Fruit fly (Drosophila melanogaster) whole organism, embryonic: Measurements from ENCODE around the gene CG42541.
A peak's percentile ranks its signal among the peaks of the same experiment; 100 is the strongest.

ENCODE experiments used
- Awh ChIP-seq: fragments of 200-800 bp; sonication (Bioruptor generic); IDR thresholded peaks from 2 replicates; pipeline ENCODE4, ENCODE4 v1.3.6; 2022; ENCODE audit warnings: missing biosample characterization, missing genetic modification characterization
- CG10147 ChIP-seq: fragments of 200-800 bp; sonication (Bioruptor generic); optimal IDR thresholded peaks from 2 replicates; lab custom pipeline; 2019; ENCODE audit warnings: missing biosample characterization, mild to moderate bottlenecking, missing genetic modification characterization, moderate library complexity
- CG10209 ChIP-seq: fragments of 200-800 bp; sonication (Bioruptor generic); optimal IDR thresholded peaks from 3 replicates; lab custom pipeline; 2017; ENCODE audit warnings: missing biosample characterization, mild to moderate bottlenecking, missing genetic modification characterization, missing genetic modification reagents
- CG10654 ChIP-seq: fragments of 200-800 bp; sonication (Bioruptor generic); optimal IDR thresholded peaks from 2 replicates; lab custom pipeline; 2016; ENCODE audit warnings: missing biosample characterization, missing genetic modification characterization
- CG10979 ChIP-seq: fragments of 200-800 bp; sonication (Bioruptor generic); optimal IDR thresholded peaks from 2 replicates; lab custom pipeline; 2018; ENCODE audit warnings: missing biosample characterization, mild to moderate bottlenecking, missing genetic modification characterization, moderate library complexity
- CG11247 ChIP-seq: fragments of 200-800 bp; sonication (Bioruptor generic); IDR thresholded peaks from 2 replicates; pipeline ENCODE4 v1.3.6; 2022; ENCODE audit warnings: missing biosample characterization, missing genetic modification characterization
- CG11456 ChIP-seq: fragments of 200-800 bp; sonication (Bioruptor generic); IDR thresholded peaks from 3 replicates; pipeline ENCODE4 v1.3.6; 2022; ENCODE audit warnings: missing biosample characterization, missing genetic modification characterization
- CG12219 ChIP-seq: fragments of 200-800 bp; sonication (Bioruptor generic); optimal IDR thresholded peaks from 3 replicates; lab custom pipeline; 2018; ENCODE audit warnings: missing biosample characterization, mild to moderate bottlenecking, missing genetic modification characterization
- CG13775 ChIP-seq: fragments of 200-800 bp; sonication (Bioruptor generic); optimal IDR thresholded peaks from 3 replicates; lab custom pipeline; 2017; ENCODE audit warnings: missing biosample characterization, mild to moderate bottlenecking, missing genetic modification characterization
- CG17359 ChIP-seq: fragments of 200-800 bp; sonication (Bioruptor generic); optimal IDR thresholded peaks from 3 replicates; lab custom pipeline; 2018; ENCODE audit warnings: missing biosample characterization, mild to moderate bottlenecking, missing genetic modification characterization, moderate library complexity
- CG17568 ChIP-seq: fragments of 200-800 bp; sonication (Bioruptor generic); optimal IDR thresholded peaks from 2 replicates; lab custom pipeline; 2018; ENCODE audit warnings: missing biosample characterization, mild to moderate bottlenecking, missing genetic modification characterization, moderate library complexity
- CG18262 ChIP-seq: fragments of 200-800 bp; optimal IDR thresholded peaks from 3 replicates; lab custom pipeline; 2019; ENCODE audit warnings: missing biosample characterization, mild to moderate bottlenecking, missing genetic modification characterization, moderate library complexity
- CG18619 ChIP-seq: fragments of 200-800 bp; sonication (Bioruptor generic); optimal IDR thresholded peaks from 3 replicates; lab custom pipeline; 2017; ENCODE audit warnings: missing biosample characterization, mild to moderate bottlenecking, missing genetic modification characterization
- CG2678 ChIP-seq: fragments of 200-800 bp; sonication (Bioruptor generic); optimal IDR thresholded peaks from 3 replicates; lab custom pipeline; 2019; ENCODE audit warnings: missing biosample characterization, mild to moderate bottlenecking, missing genetic modification characterization, moderate library complexity
- CG30403 ChIP-seq: fragments of 200-800 bp; sonication (Bioruptor generic); optimal IDR thresholded peaks from 3 replicates; lab custom pipeline; 2016; ENCODE audit warnings: missing biosample characterization, missing genetic modification characterization
- CG31441 ChIP-seq: fragments of 200-800 bp; sonication (Bioruptor generic); IDR thresholded peaks from 2 replicates; pipeline ENCODE4 v1.3.6; 2022; ENCODE audit warnings: missing biosample characterization, missing genetic modification characterization
- CG3847 ChIP-seq: fragments of 200-800 bp; sonication (Bioruptor generic); IDR thresholded peaks from 2 replicates; pipeline ENCODE4 v1.3.6; 2022; ENCODE audit warnings: missing biosample characterization, missing genetic modification characterization
- CG4282 ChIP-seq: fragments of 200-800 bp; sonication (Bioruptor generic); optimal IDR thresholded peaks from 2 replicates; lab custom pipeline; 2016; ENCODE audit warnings: missing biosample characterization, missing genetic modification characterization
- CG6175 ChIP-seq: fragments of 200-800 bp; sonication (Bioruptor generic); IDR thresholded peaks from 3 replicates; pipeline ENCODE4 v1.3.6; 2022; ENCODE audit warnings: missing biosample characterization, missing genetic modification characterization
- D19A ChIP-seq: fragments of 200-800 bp; optimal IDR thresholded peaks from 3 replicates; lab custom pipeline; 2019; ENCODE audit warnings: missing biosample characterization, mild to moderate bottlenecking, missing genetic modification characterization, moderate library complexity
- Dip2 ChIP-seq: fragments of 200-800 bp; sonication (Bioruptor generic); IDR thresholded peaks from 2 replicates; pipeline ENCODE4 v1.3.6; 2022; ENCODE audit warnings: missing biosample characterization, missing genetic modification characterization
- HLH4C ChIP-seq: fragments of 200-800 bp; sonication (Bioruptor generic); IDR thresholded peaks from 3 replicates; pipeline ENCODE4 v1.3.6; 2022; ENCODE audit warnings: missing biosample characterization, missing genetic modification characterization; ENCODE audit not compliant: partially characterized antibody
- Lhr ChIP-seq: fragments of 200-800 bp; sonication (Bioruptor generic); optimal IDR thresholded peaks from 3 replicates; lab custom pipeline; 2017; ENCODE audit warnings: mild to moderate bottlenecking, missing biosample characterization, missing genetic modification reagents, missing genetic modification characterization
- MTF-1 ChIP-seq: fragments of 200-800 bp; sonication (Bioruptor generic); optimal IDR thresholded peaks from 2 replicates; lab custom pipeline; 2018; ENCODE audit warnings: missing biosample characterization, mild to moderate bottlenecking, missing genetic modification characterization, borderline replicate concordance
- NfI ChIP-seq: fragments of 200-800 bp; sonication (Bioruptor generic); optimal IDR thresholded peaks from 3 replicates; lab custom pipeline; 2018; ENCODE audit warnings: missing biosample characterization, mild to moderate bottlenecking, missing genetic modification characterization, moderate library complexity
- Opbp ChIP-seq: fragments of 200-800 bp; sonication (Bioruptor generic); IDR thresholded peaks from 3 replicates; pipeline ENCODE4 v1.3.6; 2022; ENCODE audit warnings: missing biosample characterization, missing genetic modification characterization; ENCODE audit not compliant: partially characterized antibody
- Scr ChIP-seq: fragments of 200-800 bp; sonication (Bioruptor generic); IDR thresholded peaks from 2 replicates; pipeline ENCODE4 v1.3.6; 2022; ENCODE audit warnings: missing biosample characterization, missing genetic modification characterization; ENCODE audit not compliant: partially characterized antibody
- Sox102F ChIP-seq: fragments of 200-800 bp; sonication (Bioruptor generic); optimal IDR thresholded peaks from 2 replicates; lab custom pipeline; 2018; ENCODE audit warnings: missing biosample characterization, mild to moderate bottlenecking, missing genetic modification characterization, moderate library complexity
- Sry-β ChIP-seq: fragments of 200-800 bp; sonication (Bioruptor generic); optimal IDR thresholded peaks from 2 replicates; lab custom pipeline; 2018; ENCODE audit warnings: missing biosample characterization, mild to moderate bottlenecking, missing genetic modification characterization, moderate library complexity
- Xbp1 ChIP-seq: fragments of 200-800 bp; sonication (Bioruptor generic); optimal IDR thresholded peaks from 3 replicates; lab custom pipeline; 2016; ENCODE audit warnings: missing biosample characterization, mild to moderate bottlenecking, missing genetic modification characterization
- ab ChIP-seq: fragments of 200-800 bp; sonication (Bioruptor generic); optimal IDR thresholded peaks from 2 replicates; lab custom pipeline; 2016; ENCODE audit warnings: missing biosample characterization, missing genetic modification characterization
- ase ChIP-seq: fragments of 200-800 bp; sonication (Bioruptor generic); IDR thresholded peaks from 3 replicates; pipeline ENCODE4 v1.3.6; 2022; ENCODE audit warnings: missing biosample characterization, missing genetic modification characterization
- ato ChIP-seq: fragments of 200-800 bp; sonication (Bioruptor generic); IDR thresholded peaks from 2 replicates; pipeline ENCODE4 v1.3.6; 2022; ENCODE audit warnings: missing biosample characterization, missing genetic modification characterization; ENCODE audit not compliant: partially characterized antibody
- bab2 ChIP-seq: fragments of 200-800 bp; sonication (Bioruptor generic); optimal IDR thresholded peaks from 2 replicates; lab custom pipeline; 2016; ENCODE audit warnings: missing biosample characterization, missing genetic modification characterization
- cg ChIP-seq: fragments of 200-800 bp; sonication (Bioruptor generic); optimal IDR thresholded peaks from 3 replicates; lab custom pipeline; 2019; ENCODE audit warnings: missing biosample characterization, mild to moderate bottlenecking, missing genetic modification characterization, moderate library complexity
- danr ChIP-seq: fragments of 200-800 bp; sonication (Bioruptor generic); IDR thresholded peaks from 2 replicates; pipeline ENCODE4 v1.3.6; 2022; ENCODE audit warnings: missing biosample characterization, missing genetic modification characterization
- dysf ChIP-seq: fragments of 200-800 bp; sonication (Bioruptor generic); IDR thresholded peaks from 3 replicates; pipeline ENCODE4 v1.3.6; 2022; ENCODE audit warnings: missing biosample characterization, missing genetic modification characterization
- emc ChIP-seq: fragments of 200-800 bp; sonication (Bioruptor generic); optimal IDR thresholded peaks from 2 replicates; lab custom pipeline; 2016; ENCODE audit warnings: missing biosample characterization, missing genetic modification characterization
- gcm ChIP-seq: fragments of 200-800 bp; sonication (Bioruptor generic); optimal IDR thresholded peaks from 2 replicates; lab custom pipeline; 2019; ENCODE audit warnings: missing biosample characterization, mild to moderate bottlenecking, missing genetic modification characterization, moderate library complexity
- gem ChIP-seq: fragments of 200-800 bp; sonication (Bioruptor generic); optimal IDR thresholded peaks from 2 replicates; lab custom pipeline; 2019; ENCODE audit warnings: missing biosample characterization, mild to moderate bottlenecking, missing genetic modification characterization, moderate library complexity
- kay ChIP-seq: fragments of 200-800 bp; sonication (Bioruptor generic); optimal IDR thresholded peaks from 2 replicates; lab custom pipeline; 2016; ENCODE audit warnings: missing biosample characterization, missing genetic modification characterization
- nerfin-1 ChIP-seq: fragments of 200-800 bp; sonication (Bioruptor generic); optimal IDR thresholded peaks from 3 replicates; lab custom pipeline; 2019; ENCODE audit warnings: missing biosample characterization, mild to moderate bottlenecking, missing genetic modification characterization, moderate library complexity
- peb ChIP-seq: fragments of 200-800 bp; sonication (Bioruptor generic); IDR thresholded peaks from 2 replicates; pipeline ENCODE4 v1.3.6; 2022; ENCODE audit warnings: missing biosample characterization, missing genetic modification characterization
- phol ChIP-seq: fragments of 200-800 bp; sonication (Bioruptor generic); optimal IDR thresholded peaks from 3 replicates; lab custom pipeline; 2018; ENCODE audit warnings: missing biosample characterization, mild to moderate bottlenecking, missing genetic modification characterization, moderate library complexity
- salm ChIP-seq: fragments of 200-800 bp; sonication (Bioruptor generic); optimal IDR thresholded peaks from 2 replicates; lab custom pipeline; 2018; ENCODE audit warnings: missing biosample characterization, mild to moderate bottlenecking, missing genetic modification characterization
- sens ChIP-seq: fragments of 200-800 bp; sonication (Bioruptor generic); peaks from one replicate; lab custom pipeline; 2016; ENCODE audit warnings: missing biosample characterization, missing genetic modification characterization
- seq ChIP-seq: fragments of 200-800 bp; sonication (Bioruptor generic); IDR thresholded peaks from 2 replicates; pipeline ENCODE4 v1.3.6; 2022; ENCODE audit warnings: missing biosample characterization, missing genetic modification characterization
- sisA ChIP-seq: fragments of 200-800 bp; sonication (Bioruptor generic); IDR thresholded peaks from 2 replicates; pipeline ENCODE4 v1.3.6; 2022; ENCODE audit warnings: missing biosample characterization, missing genetic modification characterization
- trh ChIP-seq: fragments of 200-800 bp; sonication (Bioruptor generic); optimal IDR thresholded peaks from 2 replicates; lab custom pipeline; 2016; ENCODE audit warnings: missing biosample characterization, missing genetic modification characterization
- wor ChIP-seq: fragments of 200-800 bp; sonication (Bioruptor generic); IDR thresholded peaks from 2 replicates; pipeline ENCODE4 v1.3.6; 2022; ENCODE audit warnings: missing biosample characterization, missing genetic modification characterization

Gene CG42541

dm6 chrX:3866844-3867457 lies 63.4 kb downstream of the CG42541 start (continued):
- no peak for TF ChIP-seq NfI (GFP tag; lab: Kevin White, UChicago)
- TF ChIP-seq Awh (GFP tag; lab: Robert Waterston, UW): no peak
- TF ChIP-seq sens (GFP tag; lab: Kevin White, UChicago): peak; percentile 77
- TF ChIP-seq CG17359 (tag; lab: Kevin White, UChicago): no peak
- no peak for TF ChIP-seq ase (GFP tag; lab: Robert Waterston, UW)
- TF ChIP-seq salm: no peak
- peak; percentile 13; the same call in 1 of the 2 replicates for TF ChIP-seq CG31441 (GFP tag; lab: Robert Waterston, UW)
- TF ChIP-seq CG3847 (GFP tag; lab: Robert Waterston, UW): no peak
- no peak for TF ChIP-seq Dip2 (GFP tag; lab: Robert Waterston, UW)
- TF ChIP-seq kay (GFP tag; lab: Kevin White, UChicago): no peak
- no peak for TF ChIP-seq trh (GFP tag; lab: Kevin White, UChicago)
- no peak for TF ChIP-seq nerfin-1
- TF ChIP-seq CG10147 (GFP tag; lab: Kevin White, UChicago): no peak
- no peak for TF ChIP-seq cg (GFP tag; lab: Kevin White, UChicago)
- no peak for TF ChIP-seq Xbp1
- TF ChIP-seq ato (GFP tag; lab: Robert Waterston, UW): no peak
- no peak for TF ChIP-seq emc (GFP tag; lab: Kevin White, UChicago)
- TF ChIP-seq CG12219 (GFP tag; lab: Kevin White, UChicago): no peak
- TF ChIP-seq CG10979: peak; percentile 12
- peak; percentile 40 for TF ChIP-seq CG2678
- no peak for TF ChIP-seq bab2
- TF ChIP-seq CG6175 (GFP tag; lab: Robert Waterston, UW): no peak
- no peak for TF ChIP-seq gcm
- TF ChIP-seq MTF-1: no peak
- TF ChIP-seq CG10209 (GFP tag; lab: Kevin White, UChicago): peak; percentile 0
- TF ChIP-seq Opbp (GFP tag; lab: Robert Waterston, UW): no peak
- TF ChIP-seq CG18619 (GFP tag; lab: Kevin White, UChicago): no peak
- no peak for TF ChIP-seq CG13775
- no peak for TF ChIP-seq ab
- no peak for TF ChIP-seq CG11456 (GFP tag; lab: Robert Waterston, UW)
- peak; percentile 37 for TF ChIP-seq CG18262 (tag; lab: Kevin White, UChicago)
- TF ChIP-seq CG30403 (GFP tag; lab: Kevin White, UChicago): peak; percentile 19
- no peak for TF ChIP-seq CG11247
- TF ChIP-seq dysf (GFP tag; lab: Robert Waterston, UW): peak; percentile 14; the same call in 1 of the 3 replicates
- TF ChIP-seq danr: no peak
- peak; percentile 87 for TF ChIP-seq D19A (tag; lab: Kevin White, UChicago)
- TF ChIP-seq CG4282 (GFP tag; lab: Kevin White, UChicago): no peak
- TF ChIP-seq HLH4C (GFP tag; lab: Robert Waterston, UW): no peak
- TF ChIP-seq CG17568 (GFP tag; lab: Kevin White, UChicago): no peak
- peak; percentile 8 for TF ChIP-seq Sox102F (GFP tag; lab: Kevin White, UChicago)
- no peak for TF ChIP-seq Scr (GFP tag; lab: Robert Waterston, UW)
- no peak for TF ChIP-seq peb (GFP tag; lab: Robert Waterston, UW)
- no peak for TF ChIP-seq wor
- TF ChIP-seq Sry-β (GFP tag; lab: Kevin White, UChicago): no peak
- TF ChIP-seq phol (tag; lab: Kevin White, UChicago): peak; percentile 41
- TF ChIP-seq CG10654 (GFP tag; lab: Kevin White, UChicago): no peak
- TF ChIP-seq Lhr (GFP tag; lab: Kevin White, UChicago): no peak
- TF ChIP-seq seq (GFP tag; lab: Robert Waterston, UW): no peak
- peak; percentile 51 for TF ChIP-seq gem (tag; lab: Kevin White, UChicago)
- no peak for TF ChIP-seq sisA (GFP tag; lab: Robert Waterston, UW)
